Fruit fly (Drosophila melanogaster) whole organism, embryonic: ENCODE data around the gene CG11396.
A peak's percentile ranks its signal among the peaks of the same experiment; 100 is the strongest.

Experiments
- Awh ChIP-seq: fragments of 200-800 bp; sonication (Bioruptor generic); IDR thresholded peaks from 2 replicates; pipeline ENCODE4, ENCODE4 v1.3.6; 2022; ENCODE audit warnings: missing biosample characterization, missing genetic modification characterization
- CG10366 ChIP-seq: fragments of 200-800 bp; sonication (Bioruptor generic); IDR thresholded peaks from 2 replicates; pipeline ENCODE4 v1.3.6; 2022; ENCODE audit warnings: missing biosample characterization, missing genetic modification characterization
- CG10979 ChIP-seq: fragments of 200-800 bp; sonication (Bioruptor generic); optimal IDR thresholded peaks from 2 replicates; lab custom pipeline; 2018; ENCODE audit warnings: missing biosample characterization, mild to moderate bottlenecking, missing genetic modification characterization, moderate library complexity
- CG11093 ChIP-seq: fragments of 200-800 bp; sonication (Bioruptor generic); IDR thresholded peaks from 3 replicates; pipeline ENCODE4 v1.3.6; 2022; ENCODE audit warnings: missing biosample characterization, missing genetic modification characterization
- CG11560 ChIP-seq: fragments of 200-800 bp; sonication (Bioruptor generic); IDR thresholded peaks from 3 replicates; pipeline ENCODE4 v1.3.6; 2022; ENCODE audit warnings: missing biosample characterization, missing genetic modification characterization
- CG13894 ChIP-seq: fragments of 200-800 bp; sonication (Bioruptor generic); optimal IDR thresholded peaks from 3 replicates; lab custom pipeline; 2018; ENCODE audit warnings: missing biosample characterization, mild to moderate bottlenecking, missing genetic modification characterization, moderate library complexity
- CG15601 ChIP-seq: fragments of 200-800 bp; sonication (Bioruptor generic); optimal IDR thresholded peaks from 3 replicates; lab custom pipeline; 2019; ENCODE audit warnings: missing biosample characterization, mild to moderate bottlenecking, missing genetic modification characterization, moderate library complexity
- CG17359 ChIP-seq: fragments of 200-800 bp; sonication (Bioruptor generic); optimal IDR thresholded peaks from 3 replicates; lab custom pipeline; 2018; ENCODE audit warnings: missing biosample characterization, mild to moderate bottlenecking, missing genetic modification characterization, moderate library complexity
- CG17568 ChIP-seq: fragments of 200-800 bp; sonication (Bioruptor generic); optimal IDR thresholded peaks from 2 replicates; lab custom pipeline; 2018; ENCODE audit warnings: missing biosample characterization, mild to moderate bottlenecking, missing genetic modification characterization, moderate library complexity
- CG17612 ChIP-seq: fragments of 200-800 bp; sonication (Bioruptor generic); IDR thresholded peaks from 2 replicates; pipeline ENCODE4 v1.3.6; 2022; ENCODE audit warnings: missing biosample characterization, missing genetic modification characterization
- CG17802 ChIP-seq: fragments of 200-800 bp; sonication (Bioruptor generic); optimal IDR thresholded peaks from 2 replicates; lab custom pipeline; 2018; ENCODE audit warnings: missing biosample characterization, mild to moderate bottlenecking, missing genetic modification characterization, moderate library complexity
- CG18599 ChIP-seq: fragments of 200-800 bp; sonication (Bioruptor generic); optimal IDR thresholded peaks from 3 replicates; lab custom pipeline; 2017; ENCODE audit warnings: missing biosample characterization, missing genetic modification characterization, mild to moderate bottlenecking, moderate library complexity, missing genetic modification reagents
- CG30020 ChIP-seq: fragments of 200-800 bp; optimal IDR thresholded peaks from 2 replicates; lab custom pipeline; 2019; ENCODE audit warnings: missing biosample characterization, mild to moderate bottlenecking, missing genetic modification characterization, moderate library complexity
- CG31388 ChIP-seq: fragments of 200-800 bp; sonication (Bioruptor generic); optimal IDR thresholded peaks from 2 replicates; lab custom pipeline; 2016; ENCODE audit warnings: missing biosample characterization, missing genetic modification characterization
- CG3407 ChIP-seq: fragments of 200-800 bp; sonication (Bioruptor generic); optimal IDR thresholded peaks from 2 replicates; lab custom pipeline; 2018; ENCODE audit warnings: missing biosample characterization, mild to moderate bottlenecking, missing genetic modification characterization
- CG4282 ChIP-seq: fragments of 200-800 bp; sonication (Bioruptor generic); optimal IDR thresholded peaks from 2 replicates; lab custom pipeline; 2016; ENCODE audit warnings: missing biosample characterization, missing genetic modification characterization
- CG4617 ChIP-seq: fragments of 200-800 bp; sonication (Bioruptor generic); optimal IDR thresholded peaks from 3 replicates; lab custom pipeline; 2016; ENCODE audit warnings: missing biosample characterization, missing genetic modification characterization, borderline replicate concordance
- CG6254 ChIP-seq: fragments of 200-800 bp; sonication (Bioruptor generic); optimal IDR thresholded peaks from 3 replicates; lab custom pipeline; 2017; ENCODE audit warnings: mild to moderate bottlenecking, missing biosample characterization, missing genetic modification reagents, missing genetic modification characterization
- CG6272 ChIP-seq: fragments of 200-800 bp; sonication (Bioruptor generic); IDR thresholded peaks from 2 replicates; pipeline ENCODE4 v1.3.6; 2022; ENCODE audit warnings: missing biosample characterization, missing genetic modification characterization
- CG8765 ChIP-seq: fragments of 200-800 bp; sonication (Bioruptor generic); IDR thresholded peaks from 2 replicates; pipeline ENCODE4 v1.3.6; 2022; ENCODE audit warnings: missing biosample characterization, missing genetic modification characterization
- CoRest ChIP-seq: fragments of 200-800 bp; sonication (Bioruptor generic); optimal IDR thresholded peaks from 3 replicates; lab custom pipeline; 2018; ENCODE audit warnings: missing biosample characterization, mild to moderate bottlenecking, missing genetic modification characterization, moderate library complexity
- D19A ChIP-seq: fragments of 200-800 bp; optimal IDR thresholded peaks from 3 replicates; lab custom pipeline; 2019; ENCODE audit warnings: missing biosample characterization, mild to moderate bottlenecking, missing genetic modification characterization, moderate library complexity
- D19B ChIP-seq: fragments of 200-800 bp; sonication (Bioruptor generic); optimal IDR thresholded peaks from 2 replicates; lab custom pipeline; 2017; ENCODE audit warnings: missing biosample characterization, mild to moderate bottlenecking, missing genetic modification characterization
- Deaf1 ChIP-seq: fragments of 200-800 bp; optimal IDR thresholded peaks from 3 replicates; lab custom pipeline; 2019; ENCODE audit warnings: missing biosample characterization, mild to moderate bottlenecking, missing genetic modification characterization, moderate library complexity
- Dfd ChIP-seq, 2 experiments: fragments of >200 bp; optimal IDR thresholded peaks; 2 replicates each; lab custom pipeline; 2017; ENCODE audit warnings: missing biosample characterization in 2 of 2, missing genetic modification characterization in 2 of 2
- Fer3 ChIP-seq: fragments of 200-800 bp; sonication (Bioruptor generic); optimal IDR thresholded peaks from 2 replicates; lab custom pipeline; 2018; ENCODE audit warnings: missing biosample characterization, mild to moderate bottlenecking, missing genetic modification characterization, moderate library complexity
- HLH54F ChIP-seq: fragments of 200-800 bp; sonication (Bioruptor generic); optimal IDR thresholded peaks from 3 replicates; lab custom pipeline; 2016; ENCODE audit warnings: missing biosample characterization, missing genetic modification characterization
- Hand ChIP-seq: fragments of 200-800 bp; sonication (Bioruptor generic); optimal IDR thresholded peaks from 2 replicates; lab custom pipeline; 2017; ENCODE audit warnings: mild to moderate bottlenecking, missing biosample characterization, missing genetic modification reagents, missing genetic modification characterization
- Hmx ChIP-seq: fragments of 200-800 bp; sonication (Bioruptor generic); optimal IDR thresholded peaks from 2 replicates; lab custom pipeline; 2016; ENCODE audit warnings: missing biosample characterization, missing genetic modification characterization
- Mrtf ChIP-seq: fragments of 200-800 bp; sonication (Bioruptor generic); IDR thresholded peaks from 3 replicates; pipeline ENCODE4 v1.3.6; 2022; ENCODE audit warnings: missing biosample characterization, missing genetic modification characterization
- Rx ChIP-seq: fragments of 200-800 bp; sonication (Bioruptor generic); IDR thresholded peaks from 2 replicates; pipeline ENCODE4 v1.3.6; 2022; ENCODE audit warnings: missing biosample characterization, missing genetic modification characterization
- TFAM ChIP-seq: fragments of 200-800 bp; sonication (Bioruptor generic); optimal IDR thresholded peaks from 2 replicates; lab custom pipeline; 2017; ENCODE audit warnings: missing biosample characterization, missing genetic modification characterization, inconsistent platforms
- ash1 ChIP-seq: fragments of 200-800 bp; sonication (Bioruptor generic); optimal IDR thresholded peaks from 2 replicates; lab custom pipeline; 2018; ENCODE audit warnings: missing biosample characterization, mild to moderate bottlenecking, missing genetic modification characterization
- az2 ChIP-seq: fragments of 200-800 bp; sonication (Bioruptor generic); optimal IDR thresholded peaks from 3 replicates; lab custom pipeline; 2016; ENCODE audit warnings: missing biosample characterization, missing genetic modification characterization
- ci ChIP-seq: fragments of 200-800 bp; sonication (Bioruptor generic); IDR thresholded peaks from 3 replicates; pipeline ENCODE4 v1.3.6; 2022; ENCODE audit warnings: missing biosample characterization, missing genetic modification characterization
- dmrt11E ChIP-seq: fragments of 200-800 bp; sonication (Bioruptor generic); optimal IDR thresholded peaks from 3 replicates; lab custom pipeline; 2018; ENCODE audit warnings: missing biosample characterization, mild to moderate bottlenecking, missing genetic modification characterization, moderate library complexity
- fd3F ChIP-seq: fragments of 200-800 bp; sonication (Bioruptor generic); optimal IDR thresholded peaks from 2 replicates; lab custom pipeline; 2018; ENCODE audit warnings: missing biosample characterization, mild to moderate bottlenecking, missing genetic modification characterization, moderate library complexity
- fd64A ChIP-seq: fragments of 200-800 bp; sonication (Bioruptor generic); optimal IDR thresholded peaks from 3 replicates; lab custom pipeline; 2018; ENCODE audit warnings: missing biosample characterization, mild to moderate bottlenecking, missing genetic modification characterization
- ftz-f1 ChIP-seq: fragments of 200-800 bp; sonication (Bioruptor generic); optimal IDR thresholded peaks from 2 replicates; lab custom pipeline; 2016; ENCODE audit warnings: missing biosample characterization, missing genetic modification characterization
- lilli ChIP-seq: fragments of 200-800 bp; sonication (Bioruptor generic); optimal IDR thresholded peaks from 3 replicates; lab custom pipeline; 2016; ENCODE audit warnings: missing biosample characterization, missing genetic modification characterization
- maf-S ChIP-seq: fragments of 200-800 bp; sonication (Bioruptor generic); optimal IDR thresholded peaks from 2 replicates; lab custom pipeline; 2016; ENCODE audit warnings: missing biosample characterization, missing genetic modification characterization
- nerfin-1 ChIP-seq: fragments of 200-800 bp; sonication (Bioruptor generic); optimal IDR thresholded peaks from 3 replicates; lab custom pipeline; 2019; ENCODE audit warnings: missing biosample characterization, mild to moderate bottlenecking, missing genetic modification characterization, moderate library complexity
- nerfin-2 ChIP-seq: fragments of 200-800 bp; sonication (Bioruptor generic); IDR thresholded peaks from 2 replicates; pipeline ENCODE4 v1.3.6; 2022; ENCODE audit warnings: missing biosample characterization, missing genetic modification characterization; ENCODE audit not compliant: partially characterized antibody
- nom ChIP-seq: fragments of 200-800 bp; sonication (Bioruptor generic); optimal IDR thresholded peaks from 2 replicates; lab custom pipeline; 2017; ENCODE audit warnings: missing biosample characterization, missing genetic modification characterization, mild to moderate bottlenecking, moderate library complexity, missing genetic modification reagents
- pita ChIP-seq: fragments of 200-800 bp; sonication (Bioruptor generic); optimal IDR thresholded peaks from 2 replicates; lab custom pipeline; 2017; ENCODE audit warnings: missing biosample characterization, mild to moderate bottlenecking, missing genetic modification characterization
- tup ChIP-seq: fragments of 200-800 bp; sonication (Bioruptor generic); optimal IDR thresholded peaks from 2 replicates; lab custom pipeline; 2016; ENCODE audit warnings: missing biosample characterization, mild to moderate bottlenecking, missing genetic modification characterization, moderate library complexity
- unc-4 ChIP-seq: fragments of 200-800 bp; sonication (Bioruptor generic); IDR thresholded peaks from 2 replicates; pipeline ENCODE4 v1.3.6; 2022; ENCODE audit warnings: missing biosample characterization, missing genetic modification characterization; ENCODE audit not compliant: partially characterized antibody
- vvl ChIP-seq: fragments of 200-800 bp; sonication (Bioruptor generic); IDR thresholded peaks from 2 replicates; pipeline ENCODE4 v1.3.6; 2022; ENCODE audit warnings: missing biosample characterization, missing genetic modification characterization

Gene CG11396

DNA sequence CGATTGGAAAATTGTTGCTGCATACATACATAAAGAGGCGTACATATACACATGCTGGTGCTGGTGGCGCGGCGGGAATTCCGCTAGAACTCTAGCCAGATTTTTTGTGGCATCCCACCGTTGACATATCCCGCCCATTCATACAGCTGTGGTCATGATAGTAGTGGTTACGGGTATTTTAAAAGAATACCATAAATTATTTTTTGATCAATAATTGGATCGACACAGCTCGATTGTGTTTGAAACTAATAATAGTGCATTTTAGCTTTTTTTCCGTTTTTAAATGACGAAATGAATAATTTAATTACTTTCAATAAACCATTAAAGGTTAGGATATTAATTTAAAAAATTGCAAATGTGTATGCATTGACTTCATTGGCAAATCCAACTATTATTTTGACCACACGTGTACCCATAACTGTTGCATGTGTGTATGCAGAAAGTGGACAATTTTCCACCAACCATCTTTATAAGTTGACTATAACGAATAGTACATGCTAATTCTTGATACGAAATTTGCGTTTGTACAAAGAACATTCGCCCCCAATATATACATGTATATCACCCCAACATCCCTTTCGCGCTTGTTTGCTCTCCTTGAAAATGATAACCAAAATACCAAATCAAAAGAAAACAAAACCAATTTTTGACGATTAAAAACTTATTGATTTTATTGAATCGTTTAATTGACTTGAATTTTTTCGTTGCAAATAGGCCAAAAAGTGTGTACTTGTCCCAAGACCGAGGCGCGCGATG lies 15.9 kb downstream of the CG11396 start (continued):
- TF ChIP-seq az2 (GFP tag; lab: Kevin White, UChicago) = peak; percentile 83
- TF ChIP-seq Hmx (GFP tag; lab: Kevin White, UChicago) = peak; percentile 37
- TF ChIP-seq nom (GFP tag; lab: Kevin White, UChicago) = peak; percentile 5
- no peak for TF ChIP-seq TFAM (GFP tag; lab: Kevin White, UChicago)
- TF ChIP-seq CG31388 = peak; percentile 32
- TF ChIP-seq CG13894 = peak; percentile 50
- TF ChIP-seq Rx = peak; percentile 67; the same call in 1 of the 2 replicates
- TF ChIP-seq CG6254 (GFP tag; lab: Kevin White, UChicago) = peak; percentile 80
- peak; percentile 89 for TF ChIP-seq vvl (GFP tag; lab: Robert Waterston, UW)
- TF ChIP-seq Mrtf (GFP tag; lab: Robert Waterston, UW) = peak; percentile 57; the same call in 1 of the 3 replicates
- peak; percentile 52 for TF ChIP-seq CG4617 (GFP tag; lab: Kevin White, UChicago)
- TF ChIP-seq pita (GFP tag; lab: Kevin White, UChicago) = no peak
- peak; percentile 86 for TF ChIP-seq CG17359 (tag; lab: Kevin White, UChicago)
- TF ChIP-seq CG4282 (GFP tag; lab: Kevin White, UChicago) = no peak
- TF ChIP-seq Fer3 (tag; lab: Kevin White, UChicago) = peak; percentile 84
- peak; percentile 50 for TF ChIP-seq D19B (GFP tag; lab: Kevin White, UChicago)
- peak; percentile 49 for TF ChIP-seq nerfin-1 (tag; lab: Kevin White, UChicago)
- peak; percentile 70 for TF ChIP-seq dmrt11E (tag; lab: Kevin White, UChicago)
- no peak for TF ChIP-seq CG8765
- peak; percentile 73 for TF ChIP-seq D19A (tag; lab: Kevin White, UChicago)
- peak; percentile 92 for TF ChIP-seq ci (GFP tag; lab: Robert Waterston, UW)
- TF ChIP-seq CG17568 (GFP tag; lab: Kevin White, UChicago) = peak; percentile 63
- TF ChIP-seq CG10979 = peak; percentile 82
- TF ChIP-seq CoRest (tag; lab: Kevin White, UChicago) = peak; percentile 55
- TF ChIP-seq CG30020 (tag; lab: Kevin White, UChicago) = no peak
- TF ChIP-seq fd64A (GFP tag; lab: Kevin White, UChicago) = peak; percentile 46
- peak; percentile 9 for TF ChIP-seq Hand (GFP tag; lab: Kevin White, UChicago)
- peak; percentile 29 for TF ChIP-seq tup (GFP tag; lab: Kevin White, UChicago)
- peak; percentile 49; the same call in 1 of the 3 replicates for TF ChIP-seq CG11093 (GFP tag; lab: Robert Waterston, UW)
- no peak for TF ChIP-seq nerfin-2 (GFP tag; lab: Robert Waterston, UW)
- peak; percentile 30 for TF ChIP-seq Deaf1 (tag; lab: Kevin White, UChicago)
- TF ChIP-seq lilli (GFP tag; lab: Kevin White, UChicago) = peak; percentile 84
- peak; percentile 26; the same call in 1 of the 2 replicates for TF ChIP-seq CG6272 (GFP tag; lab: Robert Waterston, UW)
- no peak; the same call in 1 of the 2 replicates for TF ChIP-seq unc-4 (GFP tag; lab: Robert Waterston, UW)
- peak; percentile 90 for TF ChIP-seq Awh (GFP tag; lab: Robert Waterston, UW)
- TF ChIP-seq HLH54F (GFP tag; lab: Kevin White, UChicago) = peak; percentile 51
- no peak for TF ChIP-seq Dfd (GFP tag; optimal IDR thresholded peaks at IDR 0.05; lab: Kevin White, UChicago)
- peak; percentile 23 for TF ChIP-seq ftz-f1
- no peak for TF ChIP-seq CG17612 (GFP tag; lab: Robert Waterston, UW)
- peak; percentile 81 for TF ChIP-seq CG18599 (GFP tag; lab: Kevin White, UChicago)
- TF ChIP-seq CG10366 = peak; percentile 80
- TF ChIP-seq CG15601 (tag; lab: Kevin White, UChicago) = peak; percentile 55
- TF ChIP-seq CG17802 (tag; lab: Kevin White, UChicago) = peak; percentile 46
- TF ChIP-seq CG3407 (GFP tag; lab: Kevin White, UChicago) = peak; percentile 48
- peak; percentile 52 for TF ChIP-seq ash1 (GFP tag; lab: Kevin White, UChicago)
- peak; percentile 65 for TF ChIP-seq maf-S (GFP tag; lab: Kevin White, UChicago)
- TF ChIP-seq CG11560 (tag; lab: Robert Waterston, UW) = peak; percentile 38; the same call in 1 of the 3 replicates
- TF ChIP-seq fd3F (GFP tag; lab: Kevin White, UChicago) = peak; percentile 75
